Fruit fly (Drosophila melanogaster): ENCODE results near the gene Osi16.

Osi16 gene

dm6 chr3R:6342702-6343101 is 37.7 kb downstream of the Osi16 start, which contains the start of gene CG10298:
CG10298 (plus strand) TSS chr3R:6343002.
- TF ChIP-seq Sin3A (optimal IDR thresholded peaks at IDR 0.05): no peak
- no peak for TF ChIP-seq h (optimal IDR thresholded peaks at IDR 0.05)
- TF ChIP-seq Myc (optimal IDR thresholded peaks at IDR 0.05): no peak
- no peak for TF ChIP-seq ttk (optimal IDR thresholded peaks at IDR 0.05)
- TF ChIP-seq psq (optimal IDR thresholded peaks at IDR 0.05): no peak
- no peak for TF ChIP-seq insv (optimal IDR thresholded peaks at IDR 0.05)

DNA sequence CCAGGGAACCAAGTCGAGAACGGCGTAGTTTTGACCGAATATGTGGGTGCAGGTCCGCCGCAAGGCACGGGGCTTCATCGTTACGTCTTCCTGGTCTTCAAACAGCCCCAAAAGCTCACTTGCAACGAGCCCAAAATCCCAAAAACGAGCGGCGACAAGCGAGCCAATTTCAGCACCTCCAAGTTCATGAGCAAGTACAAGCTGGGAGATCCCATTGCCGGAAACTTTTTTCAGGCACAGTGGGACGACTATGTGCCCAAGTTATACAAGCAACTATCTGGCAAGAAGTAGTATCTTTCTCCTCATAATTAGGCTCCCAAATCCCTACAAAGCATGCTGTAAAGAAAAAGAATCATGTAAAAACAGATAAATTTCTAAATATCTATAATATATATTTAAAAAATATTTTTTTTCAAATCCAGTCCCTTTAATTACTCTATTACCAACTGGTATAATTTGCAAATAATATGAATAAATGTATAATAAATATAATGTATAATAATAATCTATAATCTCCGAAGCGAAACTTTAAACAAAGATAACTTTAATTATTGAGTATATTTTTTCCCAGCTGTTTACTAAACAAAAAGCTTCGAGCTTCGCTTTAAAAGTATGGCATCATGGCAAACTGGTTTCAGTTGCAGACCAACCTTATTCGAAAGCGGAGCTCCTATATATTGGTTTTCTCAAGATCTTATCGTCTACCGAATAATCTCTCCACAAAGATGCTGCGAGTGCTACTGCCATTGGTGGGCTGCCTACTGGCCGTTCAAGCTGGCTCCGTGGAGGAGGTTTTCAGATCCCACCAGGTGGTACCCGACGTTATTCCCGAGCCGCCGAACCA is 38.6 kb downstream of the Osi16 start, which contains the start of gene CG17919:
CG17919 (plus strand) TSS at position 634 of the 844 bp plus-strand sequence.
- no peak for TF ChIP-seq h (optimal IDR thresholded peaks at IDR 0.05)
- no peak for TF ChIP-seq psq (optimal IDR thresholded peaks at IDR 0.05)
- TF ChIP-seq Myc (optimal IDR thresholded peaks at IDR 0.05): no peak
- no peak for TF ChIP-seq insv (optimal IDR thresholded peaks at IDR 0.05)
- no peak for TF ChIP-seq Sin3A (optimal IDR thresholded peaks at IDR 0.05)
- no peak for TF ChIP-seq ttk (optimal IDR thresholded peaks at IDR 0.05)

DNA sequence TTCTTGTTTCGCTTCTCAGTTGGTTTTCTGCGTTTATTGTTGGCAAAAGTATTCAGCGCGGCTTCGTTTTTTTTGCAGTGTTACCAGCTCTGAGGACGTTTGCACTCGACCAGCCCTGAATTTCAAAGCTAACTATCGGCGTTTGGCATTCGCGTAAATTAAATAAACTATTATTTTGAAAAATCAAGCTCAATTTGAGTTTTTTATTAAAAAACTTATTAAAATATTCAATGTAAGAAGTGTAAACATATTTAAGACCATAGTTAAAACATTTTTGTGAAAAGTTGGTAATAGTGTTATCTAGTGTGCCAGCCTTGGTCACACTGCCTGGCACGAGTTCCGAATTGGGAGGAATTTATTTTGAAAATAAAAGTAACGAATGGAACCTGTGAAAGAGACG is 40.8 kb downstream of the Osi16 start, which contains the start of the genes SmD2 and CG18048:
SmD2 (minus strand) TSS at position 98 of the 400 bp plus-strand sequence.
CG18048 (plus strand) TSS at position 298 of the 400 bp plus-strand sequence.
- no peak for TF ChIP-seq h (optimal IDR thresholded peaks at IDR 0.05)
- TF ChIP-seq Myc (optimal IDR thresholded peaks at IDR 0.05): no peak
- TF ChIP-seq ttk (optimal IDR thresholded peaks at IDR 0.05): no peak
- no peak for TF ChIP-seq psq (optimal IDR thresholded peaks at IDR 0.05)
- no peak for TF ChIP-seq Sin3A (optimal IDR thresholded peaks at IDR 0.05)
- no peak for TF ChIP-seq insv (optimal IDR thresholded peaks at IDR 0.05)

DNA sequence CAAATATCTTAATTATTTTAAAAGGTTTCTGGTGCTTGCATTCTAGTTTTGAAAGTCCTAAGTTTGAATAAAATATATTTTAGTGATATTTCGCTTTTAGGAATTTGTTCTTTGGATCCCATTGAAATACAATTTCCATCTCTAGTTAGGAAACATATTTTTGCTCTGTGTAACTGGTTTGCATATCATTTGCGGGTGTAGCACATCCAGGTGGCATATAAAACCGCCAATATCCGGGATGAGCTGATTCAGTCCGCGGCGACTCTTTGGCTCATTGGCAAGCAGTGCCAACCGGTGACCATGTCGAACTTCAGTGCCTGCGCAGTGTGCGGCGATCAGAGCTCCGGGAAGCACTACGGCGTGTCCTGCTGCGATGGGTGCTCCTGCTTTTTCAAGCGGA is 43.9 kb downstream of the Osi16 start, which contains the start of gene Hr83:
Hr83 (plus strand) TSS at position 301 of the 400 bp plus-strand sequence.
- TF ChIP-seq Sin3A (optimal IDR thresholded peaks at IDR 0.05): no peak

DNA sequence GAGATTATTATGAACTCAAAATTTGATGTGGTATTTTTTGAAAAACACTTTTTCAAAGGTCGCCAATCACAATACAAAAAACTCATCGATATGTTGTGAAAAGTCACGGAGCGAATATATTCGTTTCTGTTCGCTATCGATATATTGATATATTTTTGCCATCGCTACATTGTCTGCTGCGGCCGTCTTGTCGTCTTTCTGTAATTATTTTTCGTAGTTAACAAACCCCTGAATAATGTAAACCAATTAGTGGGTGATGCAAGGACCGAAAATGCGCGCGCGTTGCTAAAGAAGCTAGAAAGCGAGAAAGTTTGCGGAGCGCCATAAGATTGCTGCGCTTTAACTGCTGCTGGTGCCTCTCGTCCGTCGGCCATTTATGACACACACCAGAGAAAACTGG is 45.7 kb downstream of the Osi16 start, which contains the start of gene Pak:
Pak (plus strand) TSS at position 142 of the 400 bp plus-strand sequence.
- TF ChIP-seq insv (optimal IDR thresholded peaks at IDR 0.05): no peak
- TF ChIP-seq Myc (optimal IDR thresholded peaks at IDR 0.05): no peak
- TF ChIP-seq Sin3A (optimal IDR thresholded peaks at IDR 0.05): no peak
- TF ChIP-seq h (optimal IDR thresholded peaks at IDR 0.05): no peak
- no peak for TF ChIP-seq ttk (optimal IDR thresholded peaks at IDR 0.05)
- TF ChIP-seq psq (optimal IDR thresholded peaks at IDR 0.05): no peak

dm6 chr3R:6351181-6351580 is 46.1 kb downstream of the Osi16 start:
- TF ChIP-seq psq (optimal IDR thresholded peaks at IDR 0.05) (no peak), Sin3A (optimal IDR thresholded peaks at IDR 0.05) (no peak), h (optimal IDR thresholded peaks at IDR 0.05) (no peak), Myc (optimal IDR thresholded peaks at IDR 0.05) (no peak), ttk (optimal IDR thresholded peaks at IDR 0.05) (no peak), insv (optimal IDR thresholded peaks at IDR 0.05) (no peak)

DNA sequence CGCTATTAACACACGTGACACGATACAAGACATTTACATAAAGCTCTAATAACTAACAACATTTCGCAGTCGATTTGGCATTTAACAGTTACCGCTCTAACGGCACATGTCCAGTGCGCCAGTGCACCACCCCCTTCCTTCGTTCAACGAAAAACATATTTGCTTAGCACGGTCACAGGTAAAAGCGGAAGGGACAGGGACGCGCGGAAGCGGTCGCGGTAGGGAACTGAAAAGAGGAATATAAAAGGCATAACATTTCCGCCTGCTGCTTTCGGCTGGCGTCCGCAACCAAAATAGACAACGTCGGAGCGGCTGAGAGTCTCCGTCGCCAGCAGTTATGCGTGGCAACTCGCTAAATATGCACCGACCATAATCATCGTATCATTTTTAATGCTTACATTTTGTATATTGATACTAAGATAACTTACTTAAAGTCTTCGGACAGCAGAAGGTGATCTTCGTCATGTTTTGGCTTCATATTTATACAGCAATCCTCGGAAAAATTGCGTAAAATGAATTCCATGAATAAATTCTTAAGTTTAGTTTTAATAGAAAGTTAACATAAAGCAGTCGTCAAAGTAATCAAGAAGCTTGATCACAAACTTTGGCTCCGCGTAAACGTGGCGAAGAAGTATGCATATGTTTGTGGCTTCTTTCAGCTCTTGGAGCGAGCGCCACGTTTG is 46.8 kb downstream of the Osi16 start:
- no peak for TF ChIP-seq h (optimal IDR thresholded peaks at IDR 0.05)
- no peak for TF ChIP-seq Sin3A (optimal IDR thresholded peaks at IDR 0.05)
- no peak for TF ChIP-seq Myc (optimal IDR thresholded peaks at IDR 0.05)
- TF ChIP-seq insv (optimal IDR thresholded peaks at IDR 0.05): no peak
- no peak for TF ChIP-seq ttk (optimal IDR thresholded peaks at IDR 0.05)
- TF ChIP-seq psq (optimal IDR thresholded peaks at IDR 0.05): no peak

DNA sequence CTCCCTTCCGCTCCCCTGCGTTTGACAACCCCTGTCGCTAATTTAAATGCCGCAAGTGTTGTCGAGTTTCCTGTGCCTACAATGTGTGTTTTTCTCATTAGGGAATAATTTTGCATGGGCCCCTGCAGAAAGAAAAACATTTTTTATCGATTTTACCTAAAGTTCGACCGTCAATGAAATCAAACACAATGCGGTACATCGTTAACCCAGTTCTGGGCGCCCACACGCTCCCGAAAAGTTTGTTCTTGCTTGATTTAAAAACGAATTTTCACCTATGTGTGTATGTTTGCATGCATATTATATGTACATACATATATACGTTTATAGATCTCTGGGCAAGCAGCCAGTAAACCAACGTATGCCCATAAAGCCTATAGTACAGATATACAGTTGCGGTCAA is 47.4 kb downstream of the Osi16 start:
- TF ChIP-seq Sin3A (optimal IDR thresholded peaks at IDR 0.05) (no peak), h (optimal IDR thresholded peaks at IDR 0.05) (no peak), psq (optimal IDR thresholded peaks at IDR 0.05) (no peak), insv (optimal IDR thresholded peaks at IDR 0.05) (no peak), Myc (optimal IDR thresholded peaks at IDR 0.05) (no peak), ttk (optimal IDR thresholded peaks at IDR 0.05) (no peak)

dm6 chr3R:6352893-6353623 is 48.0 kb downstream of the Osi16 start:
- no peak for TF ChIP-seq h (optimal IDR thresholded peaks at IDR 0.05)
- TF ChIP-seq Sin3A (optimal IDR thresholded peaks at IDR 0.05): no peak
- TF ChIP-seq insv (optimal IDR thresholded peaks at IDR 0.05): no peak
- TF ChIP-seq psq (optimal IDR thresholded peaks at IDR 0.05): no peak
- TF ChIP-seq Myc (optimal IDR thresholded peaks at IDR 0.05): no peak
- TF ChIP-seq ttk (optimal IDR thresholded peaks at IDR 0.05): no peak

- no peak for TF ChIP-seq Sin3A (optimal IDR thresholded peaks at IDR 0.05)
- TF ChIP-seq h (optimal IDR thresholded peaks at IDR 0.05): no peak
- TF ChIP-seq psq (optimal IDR thresholded peaks at IDR 0.05): no peak
- TF ChIP-seq insv (optimal IDR thresholded peaks at IDR 0.05): no peak
- no peak for TF ChIP-seq ttk (optimal IDR thresholded peaks at IDR 0.05)
- TF ChIP-seq Myc (optimal IDR thresholded peaks at IDR 0.05): no peak
Measured at dm6 chr3R:6353624-6354352, 48.7 kb downstream of the Osi16 start.

- no peak for TF ChIP-seq h (optimal IDR thresholded peaks at IDR 0.05)
- TF ChIP-seq Sin3A (optimal IDR thresholded peaks at IDR 0.05): no peak
- no peak for TF ChIP-seq Myc (optimal IDR thresholded peaks at IDR 0.05)
- TF ChIP-seq ttk (optimal IDR thresholded peaks at IDR 0.05): no peak
- TF ChIP-seq insv (optimal IDR thresholded peaks at IDR 0.05): no peak
Measured at dm6 chr3R:6354408-6354807, 49.4 kb downstream of the Osi16 start.
